Worm (Caenorhabditis elegans): ENCODE measurements around the gene trpp-12.
A peak's percentile ranks its signal among the peaks of the same experiment; 100 is the strongest.

trpp-12 gene

DNA sequence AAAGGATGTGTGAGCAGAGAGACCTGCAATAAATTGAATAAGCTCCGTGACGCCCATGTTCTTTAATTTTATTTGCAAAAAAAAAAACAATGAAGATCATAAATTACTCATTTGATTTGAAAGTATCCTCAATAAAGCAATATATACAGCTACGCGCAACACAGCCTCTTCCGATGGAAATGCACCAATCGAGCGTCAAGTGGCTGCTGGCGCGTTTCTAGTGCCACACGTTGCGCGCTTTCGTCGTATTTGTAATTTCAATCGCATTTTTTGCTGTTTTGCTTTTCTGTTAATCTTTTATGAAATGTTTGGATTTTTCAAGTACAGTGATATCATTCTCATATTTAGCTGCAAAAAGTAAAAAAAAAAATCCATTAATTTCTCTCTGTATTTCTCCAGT lies 27.3 kb upstream of the trpp-12 start (continued):
- no peak for TF ChIP-seq mdl-1 (tag; optimal IDR thresholded peaks at IDR 0.05)
- TF ChIP-seq ztf-4 (tag; optimal IDR thresholded peaks at IDR 0.05): peak; percentile 6
- TF ChIP-seq sma-9 (GFP tag; optimal IDR thresholded peaks at IDR 0.05): peak; percentile 44
- TF ChIP-seq sma-9 (tag; optimal IDR thresholded peaks at IDR 0.05): no peak
- TF ChIP-seq nhr-6 (tag; optimal IDR thresholded peaks at IDR 0.05): no peak
- TF ChIP-seq peb-1 (tag; optimal IDR thresholded peaks at IDR 0.05): no peak
- TF ChIP-seq nhr-129 (tag; optimal IDR thresholded peaks at IDR 0.05): peak; percentile 30
- peak; percentile 75 for TF ChIP-seq sma-3 (GFP tag; optimal IDR thresholded peaks at IDR 0.05)
- peak; percentile 59 for TF ChIP-seq F13H6.1 (tag; optimal IDR thresholded peaks at IDR 0.05)
- TF ChIP-seq elt-1 (tag; optimal IDR thresholded peaks at IDR 0.05): no peak
- no peak for TF ChIP-seq skn-1 (tag; optimal IDR thresholded peaks at IDR 0.05)
- TF ChIP-seq R02D3.7 (tag; optimal IDR thresholded peaks at IDR 0.05): no peak
- no peak for TF ChIP-seq unc-39 (tag; optimal IDR thresholded peaks at IDR 0.05)
- TF ChIP-seq ceh-82 (tag; optimal IDR thresholded peaks at IDR 0.05): no peak
- TF ChIP-seq Y55F3AM.14 (GFP tag; optimal IDR thresholded peaks at IDR 0.05): no peak
- TF ChIP-seq unc-62 (GFP tag; optimal IDR thresholded peaks at IDR 0.05): no peak
- TF ChIP-seq ztf-11 (tag; optimal IDR thresholded peaks at IDR 0.05): no peak
- peak; percentile 71 for TF ChIP-seq unc-55 (GFP tag; optimal IDR thresholded peaks at IDR 0.05)
- no peak for TF ChIP-seq nhr-11 (tag; optimal IDR thresholded peaks at IDR 0.05)
- TF ChIP-seq ceh-16 (tag; optimal IDR thresholded peaks at IDR 0.05): peak; percentile 29

DNA sequence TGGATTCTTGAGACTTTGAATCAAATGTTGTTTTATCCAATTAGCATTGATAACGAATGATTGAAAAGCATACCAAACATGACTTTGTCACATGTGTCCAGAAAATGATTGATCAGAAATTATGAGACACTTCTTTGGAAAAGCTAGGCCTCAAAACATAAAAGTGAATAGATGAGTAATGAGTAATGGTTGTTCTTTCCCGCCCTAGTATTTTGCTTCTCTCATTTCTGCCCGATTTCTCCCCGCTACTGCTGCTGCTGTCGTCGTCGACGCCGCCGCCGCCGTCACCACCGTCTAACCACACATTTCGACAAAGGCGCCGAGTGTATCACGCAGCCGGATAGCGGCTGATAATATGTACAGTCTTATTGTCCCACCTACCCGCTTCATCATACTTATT lies 24.0 kb upstream of the trpp-12 start, which contains the start of gene F47G3.1:
F47G3.1 (plus strand) TSS at position 301 of the 400 bp plus-strand sequence.
- TF ChIP-seq lin-39 (tag; optimal IDR thresholded peaks at IDR 0.05) (no peak), nhr-77 (tag; optimal IDR thresholded peaks at IDR 0.05) (no peak), ztf-4 (tag; optimal IDR thresholded peaks at IDR 0.05) (no peak), alr-1 (tag; optimal IDR thresholded peaks at IDR 0.05) (no peak), nhr-25 (tag; optimal IDR thresholded peaks at IDR 0.05) (no peak), dmd-4 (tag; optimal IDR thresholded peaks at IDR 0.05) (no peak), nhr-12 (tag; optimal IDR thresholded peaks at IDR 0.05) (no peak), unc-55 (GFP tag; optimal IDR thresholded peaks at IDR 0.05) (no peak), ZK546.5 (tag; optimal IDR thresholded peaks at IDR 0.05) (no peak), skn-1 (tag; optimal IDR thresholded peaks at IDR 0.05) (no peak), nhr-129 (tag; optimal IDR thresholded peaks at IDR 0.05) (no peak), nhr-10 (tag; optimal IDR thresholded peaks at IDR 0.05) (no peak), snpc-4 (tag; optimal IDR thresholded peaks at IDR 0.05) (no peak)

DNA sequence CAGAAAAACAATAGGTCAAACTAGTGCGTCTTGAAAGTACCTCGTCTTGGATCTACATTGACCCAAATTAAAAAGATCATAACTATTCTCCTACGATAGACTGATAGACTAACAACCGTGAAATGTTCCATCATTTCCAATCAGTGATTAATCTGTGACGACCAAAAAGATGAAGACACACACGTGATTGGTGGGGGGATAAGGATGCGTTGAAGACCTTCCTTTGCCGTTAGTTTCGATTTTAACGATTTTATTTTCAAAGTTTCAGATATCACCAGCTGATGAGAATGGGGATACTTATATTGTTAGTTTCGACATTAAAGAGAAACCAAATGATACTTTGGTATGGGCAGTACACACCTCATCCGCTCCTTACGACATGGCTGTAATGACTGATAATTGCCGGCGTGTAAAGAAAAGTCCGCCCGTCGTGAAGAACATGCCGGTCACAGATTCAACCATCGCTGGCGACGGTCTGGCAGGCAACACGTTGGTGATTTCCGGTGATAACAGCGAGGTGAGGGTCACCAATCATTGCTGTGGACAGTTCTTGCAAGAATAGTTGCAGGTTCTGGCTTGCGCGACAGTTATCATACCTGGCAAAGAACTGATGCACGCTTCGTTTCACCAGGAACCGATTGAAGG lies 22.4 kb upstream of the trpp-12 start:
- TF ChIP-seq sma-9 (GFP tag; optimal IDR thresholded peaks at IDR 0.05): peak; percentile 51
- TF ChIP-seq sma-9 (tag; optimal IDR thresholded peaks at IDR 0.05): no peak
- TF ChIP-seq sma-3 (GFP tag; optimal IDR thresholded peaks at IDR 0.05): peak; percentile 8
- TF ChIP-seq nhr-11 (tag; optimal IDR thresholded peaks at IDR 0.05): no peak

DNA sequence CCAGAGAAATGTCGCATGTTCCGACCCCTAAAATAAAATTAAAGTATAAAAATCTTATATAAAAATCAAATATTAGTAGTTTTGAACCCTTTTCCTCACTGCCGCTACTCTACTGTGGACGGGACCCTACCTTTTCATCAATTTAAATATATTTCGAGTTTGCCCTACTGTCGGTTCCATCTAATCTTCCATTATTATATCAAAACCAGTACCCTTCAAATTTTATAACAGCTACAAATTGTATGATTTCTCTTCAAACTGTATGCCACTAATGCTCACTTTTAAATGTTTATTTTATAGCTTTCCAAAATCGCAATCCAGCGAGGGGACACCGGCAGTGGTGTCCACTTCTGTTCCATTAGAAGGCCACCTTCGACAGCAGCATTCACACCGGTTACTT lies 14.5 kb upstream of the trpp-12 start, which contains the start of gene C43H6.6:
C43H6.6 (plus strand) TSS at position 301 of the 400 bp plus-strand sequence.
- TF ChIP-seq fos-1 (tag; optimal IDR thresholded peaks at IDR 0.05) (no peak), sem-4 (tag; optimal IDR thresholded peaks at IDR 0.05) (no peak), ztf-11 (tag; optimal IDR thresholded peaks at IDR 0.05) (no peak), dmd-4 (tag; optimal IDR thresholded peaks at IDR 0.05) (no peak), egl-27 (tag; optimal IDR thresholded peaks at IDR 0.05) (no peak)

DNA sequence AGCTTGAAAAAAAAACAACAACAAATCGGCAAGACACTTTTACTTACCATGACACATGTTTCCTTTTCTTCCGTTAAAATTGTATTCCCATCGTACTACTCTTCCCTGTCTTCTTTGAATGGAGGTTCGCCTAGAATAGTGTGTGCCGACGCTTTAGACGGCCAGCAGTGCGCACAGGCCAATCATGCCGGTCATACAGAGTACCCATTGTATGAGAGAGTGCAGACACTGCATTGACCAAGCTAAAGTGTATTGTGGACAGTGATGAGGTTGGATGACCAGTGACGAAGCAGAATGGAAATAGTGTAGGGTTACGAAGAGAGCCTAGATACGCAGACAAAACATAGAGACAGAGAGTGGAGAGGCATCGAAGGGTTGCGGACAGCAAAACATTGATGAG lies 7.6 kb upstream of the trpp-12 start, which contains the start of gene dhhc-9:
dhhc-9 (minus strand) TSS at position 154 of the 400 bp plus-strand sequence.
- peak; percentile 22 for TF ChIP-seq sem-4 (tag; optimal IDR thresholded peaks at IDR 0.05)
- peak; percentile 28 for TF ChIP-seq egl-27 (tag; optimal IDR thresholded peaks at IDR 0.05)
- peak; percentile 15 for TF ChIP-seq mab-5 (tag; optimal IDR thresholded peaks at IDR 0.05)
- TF ChIP-seq lin-11 (tag; optimal IDR thresholded peaks at IDR 0.05): peak; percentile 56
- TF ChIP-seq F13H6.1 (tag; optimal IDR thresholded peaks at IDR 0.05): peak; percentile 86
- TF ChIP-seq R02D3.7 (tag; optimal IDR thresholded peaks at IDR 0.05): no peak
- no peak for TF ChIP-seq lin-39 (tag; optimal IDR thresholded peaks at IDR 0.05)
- TF ChIP-seq snpc-4 (tag; optimal IDR thresholded peaks at IDR 0.05): no peak
- peak; percentile 35 for TF ChIP-seq unc-55 (GFP tag; optimal IDR thresholded peaks at IDR 0.05)
- TF ChIP-seq nhr-129 (tag; optimal IDR thresholded peaks at IDR 0.05): peak; percentile 65
- no peak for TF ChIP-seq crh-2 (tag; optimal IDR thresholded peaks at IDR 0.05)
- TF ChIP-seq nhr-25 (tag; optimal IDR thresholded peaks at IDR 0.05): peak; percentile 2
- no peak for TF ChIP-seq ztf-1 (GFP tag; conservative IDR thresholded peaks at IDR 0.05)
- peak; percentile 26 for TF ChIP-seq sma-3 (GFP tag; optimal IDR thresholded peaks at IDR 0.05)
- peak; percentile 38 for TF ChIP-seq gmeb-1 (tag; optimal IDR thresholded peaks at IDR 0.05)
- TF ChIP-seq nhr-6 (tag; optimal IDR thresholded peaks at IDR 0.05): peak; percentile 38
- TF ChIP-seq mdl-1 (tag; optimal IDR thresholded peaks at IDR 0.05): peak in 1 of 2 experiments; percentile 24
- peak; percentile 77 for TF ChIP-seq sma-9 (GFP tag; optimal IDR thresholded peaks at IDR 0.05)
- TF ChIP-seq sma-9 (tag; optimal IDR thresholded peaks at IDR 0.05): no peak
- TF ChIP-seq fos-1 (tag; optimal IDR thresholded peaks at IDR 0.05): peak; percentile 86
- TF ChIP-seq C34F6.9 (tag; optimal IDR thresholded peaks at IDR 0.05): peak; percentile 49
- TF ChIP-seq lsy-2 (tag; optimal IDR thresholded peaks at IDR 0.05): peak in 1 of 2 experiments; percentile 58

All from whole organism, L2 larva.